Fruit fly (Drosophila melanogaster): ENCODE data around the gene Dip-C.

Gene Dip-C

DNA sequence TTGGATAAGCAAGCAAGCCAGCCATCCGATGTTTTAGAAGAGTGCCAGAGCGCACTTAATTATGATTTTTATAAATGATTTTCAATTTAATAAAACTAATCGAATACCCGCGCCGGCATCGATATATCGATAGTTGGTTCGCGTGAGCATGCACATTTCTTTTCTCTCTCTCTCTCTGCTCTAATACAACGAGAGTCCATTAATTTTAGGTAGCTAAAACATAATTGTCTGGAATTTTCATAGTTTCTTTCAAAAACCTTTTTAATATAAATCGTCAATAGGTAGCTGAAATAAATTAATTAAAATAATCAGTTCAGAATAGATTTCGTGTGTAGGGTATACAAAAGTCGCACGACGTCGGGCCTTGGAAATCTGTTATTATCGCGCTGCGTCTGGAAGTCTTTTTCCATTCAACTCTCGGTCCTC, 35.3 kb upstream of the Dip-C start, which contains the start of gene CG18549 (continued):
- TF ChIP-seq CG31365 (tag; optimal IDR thresholded peaks at IDR 0.05) (peak; percentile 95), Ptx1 (GFP tag; IDR thresholded peaks at IDR 0.05) (peak; percentile 100), CG32772 (GFP tag; IDR thresholded peaks at IDR 0.05) (peak; percentile 100), cad (GFP tag; optimal IDR thresholded peaks at IDR 0.05) (no peak), Side (GFP tag; optimal IDR thresholded peaks at IDR 0.05) (peak; percentile 99), crol (GFP tag; IDR thresholded peaks at IDR 0.05) (peak; percentile 89), zfh2 (GFP tag; optimal IDR thresholded peaks at IDR 0.05) (peak; percentile 98), CG2889 (GFP tag; IDR thresholded peaks at IDR 0.05) (peak; percentile 99), gsb-n (tag; optimal IDR thresholded peaks at IDR 0.05) (peak; percentile 100), BtbVII (GFP tag; optimal IDR thresholded peaks at IDR 0.05) (peak; percentile 100), CG1233 (GFP tag; optimal IDR thresholded peaks at IDR 0.05) (peak; percentile 100), D19B (GFP tag; optimal IDR thresholded peaks at IDR 0.05) (peak; percentile 97), Meics (GFP tag; optimal IDR thresholded peaks at IDR 0.05) (peak; percentile 100), CG5245 (GFP tag; optimal IDR thresholded peaks at IDR 0.05) (peak; percentile 100), ERR (GFP tag; optimal IDR thresholded peaks at IDR 0.05) (peak; percentile 98), MESR4 (GFP tag; optimal IDR thresholded peaks at IDR 0.05) (peak; percentile 97), C15 (GFP tag; IDR thresholded peaks at IDR 0.05) (peak; percentile 99), pnt (GFP tag; optimal IDR thresholded peaks at IDR 0.05) (peak; percentile 99), dysf (GFP tag; IDR thresholded peaks at IDR 0.05) (peak; percentile 100), CG8944 (GFP tag; optimal IDR thresholded peaks at IDR 0.05) (peak; percentile 99), HLHmδ (GFP tag; optimal IDR thresholded peaks at IDR 0.05) (no peak), CG8290 (GFP tag; optimal IDR thresholded peaks at IDR 0.05) (peak; percentile 99), CG8290 (tag; optimal IDR thresholded peaks at IDR 0.05) (peak; percentile 95 to 99), pum (GFP tag; optimal IDR thresholded peaks at IDR 0.05) (peak; percentile 99), Dp (GFP tag; optimal IDR thresholded peaks at IDR 0.05) (peak; percentile 96), Jarid2 (GFP tag; optimal IDR thresholded peaks at IDR 0.05) (peak; percentile 98), nom (GFP tag; optimal IDR thresholded peaks at IDR 0.05) (peak; percentile 100), CG33213 (GFP tag; optimal IDR thresholded peaks at IDR 0.05) (peak; percentile 99), al (GFP tag; IDR thresholded peaks at IDR 0.05) (peak; percentile 99), BEAF-32 (GFP tag; optimal IDR thresholded peaks at IDR 0.05) (peak; percentile 85)

DNA sequence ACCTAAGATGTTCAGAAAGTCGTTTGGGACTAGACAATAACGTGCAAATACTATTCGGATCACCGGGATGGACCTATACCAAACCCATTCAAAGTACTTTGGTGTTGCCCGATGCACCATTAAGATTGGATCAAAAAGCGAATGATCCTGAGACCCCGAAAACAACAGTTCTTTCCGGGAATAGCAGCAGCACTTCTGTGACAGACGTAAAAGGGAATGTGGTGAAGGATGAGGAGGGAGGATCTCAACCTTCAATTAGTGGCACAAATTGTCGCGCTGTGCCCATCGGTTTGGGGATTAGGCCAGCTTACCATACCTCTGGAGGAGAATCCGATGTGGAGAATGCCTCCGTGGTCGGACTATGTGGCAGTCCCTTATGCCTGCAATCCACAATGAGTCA, 34.8 kb upstream of the Dip-C start:
- TF ChIP-seq B-H2 (GFP tag; optimal IDR thresholded peaks at IDR 0.05) (no peak), Ets65A (GFP tag) (peak; percentile 92)

DNA sequence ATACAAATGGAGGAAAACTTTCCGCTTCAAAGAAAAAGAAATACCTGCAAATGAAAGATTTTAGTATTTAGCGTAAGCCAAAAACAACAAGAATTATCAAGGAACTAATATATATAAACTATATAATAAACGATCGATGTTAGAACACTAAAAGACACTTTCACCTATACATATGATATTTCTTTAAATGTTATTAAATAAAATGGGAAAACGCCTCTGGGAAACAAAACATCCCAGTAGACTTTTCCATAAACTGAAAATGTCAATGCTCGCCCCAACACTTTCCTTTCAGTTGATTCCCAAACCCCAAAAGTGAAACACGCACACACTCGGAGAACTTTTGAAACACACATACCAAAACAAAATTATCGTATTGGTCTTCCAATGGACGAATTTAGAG, 33.8 kb upstream of the Dip-C start, which contains the start of gene vrs:
Gene vrs (plus strand): TSS at position 301 of the 400 bp plus-strand sequence.
- TF ChIP-seq peb (GFP tag; IDR thresholded peaks at IDR 0.05) (no peak), zen (tag; optimal IDR thresholded peaks at IDR 0.05) (no peak)

DNA sequence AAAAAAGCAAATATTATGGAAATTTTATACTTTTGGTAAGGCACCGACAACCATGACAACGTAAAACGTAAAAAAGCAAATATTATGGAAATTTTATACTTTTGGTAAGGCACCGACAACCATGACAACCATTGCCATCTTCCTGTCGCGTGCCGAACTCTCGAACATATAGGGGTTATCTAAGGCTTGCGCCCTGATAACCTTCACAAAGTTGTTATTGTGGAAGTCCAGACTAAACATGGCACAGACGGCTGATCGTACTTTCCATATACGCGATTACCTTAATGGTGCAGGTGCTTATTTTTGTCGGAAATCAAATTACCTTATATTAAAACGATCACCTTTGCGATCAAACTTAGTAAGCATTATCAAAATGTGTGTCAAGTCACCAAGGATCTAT, 31.9 kb upstream of the Dip-C start:
- peak; percentile 29 for TF ChIP-seq CG7987 (GFP tag; optimal IDR thresholded peaks at IDR 0.05)
- peak; percentile 12 for TF ChIP-seq exex (tag; optimal IDR thresholded peaks at IDR 0.05)
- no peak for TF ChIP-seq CG6254 (GFP tag; optimal IDR thresholded peaks at IDR 0.05)
